Fruit fly (Drosophila melanogaster) whole organism, embryonic: ENCODE measurements around the gene CG46430.
A peak's percentile ranks its signal among the peaks of the same experiment; 100 is the strongest.

ENCODE experiments used
- BEAF-32 ChIP-seq: fragments of 200-800 bp; sonication (Bioruptor generic); optimal IDR thresholded peaks from 3 replicates; lab custom pipeline; 2017; ENCODE audit warnings: missing biosample characterization, missing genetic modification characterization, mild to moderate bottlenecking, moderate library complexity, missing genetic modification reagents
- CG10462 ChIP-seq: fragments of 200-800 bp; sonication (Bioruptor generic); optimal IDR thresholded peaks from 2 replicates; lab custom pipeline; 2016; ENCODE audit warnings: missing biosample characterization, missing genetic modification characterization
- CG10543 ChIP-seq: fragments of 200-800 bp; sonication (Bioruptor generic); optimal IDR thresholded peaks from 3 replicates; lab custom pipeline; 2017; ENCODE audit warnings: missing biosample characterization, mild to moderate bottlenecking, missing genetic modification characterization, moderate library complexity
- CG12071 ChIP-seq: fragments of 200-800 bp; sonication (Bioruptor generic); optimal IDR thresholded peaks from 3 replicates; lab custom pipeline; 2018; ENCODE audit warnings: missing biosample characterization, mild to moderate bottlenecking, missing genetic modification characterization
- CG12299 ChIP-seq: fragments of 200-800 bp; sonication (Bioruptor generic); optimal IDR thresholded peaks from 2 replicates; lab custom pipeline; 2018; ENCODE audit warnings: missing biosample characterization, mild to moderate bottlenecking, missing genetic modification characterization
- CG13296 ChIP-seq: fragments of 200-800 bp; sonication (Bioruptor generic); optimal IDR thresholded peaks from 3 replicates; lab custom pipeline; 2018; ENCODE audit warnings: missing biosample characterization, mild to moderate bottlenecking, missing genetic modification characterization
- CG1602 ChIP-seq: fragments of 200-800 bp; sonication (Bioruptor generic); optimal IDR thresholded peaks from 3 replicates; lab custom pipeline; 2016; ENCODE audit warnings: missing biosample characterization, missing genetic modification characterization
- CG1603 ChIP-seq: fragments of 200-800 bp; sonication (Bioruptor generic); optimal IDR thresholded peaks from 2 replicates; lab custom pipeline; 2019; ENCODE audit warnings: missing biosample characterization, mild to moderate bottlenecking, missing genetic modification characterization, moderate library complexity
- CG17568 ChIP-seq: fragments of 200-800 bp; sonication (Bioruptor generic); optimal IDR thresholded peaks from 2 replicates; lab custom pipeline; 2018; ENCODE audit warnings: missing biosample characterization, mild to moderate bottlenecking, missing genetic modification characterization, moderate library complexity
- CG18599 ChIP-seq: fragments of 200-800 bp; sonication (Bioruptor generic); optimal IDR thresholded peaks from 3 replicates; lab custom pipeline; 2017; ENCODE audit warnings: missing biosample characterization, missing genetic modification characterization, mild to moderate bottlenecking, moderate library complexity, missing genetic modification reagents
- CG2889 ChIP-seq: fragments of 200-800 bp; sonication (Bioruptor generic); IDR thresholded peaks from 3 replicates; pipeline ENCODE4 v1.3.6; 2022; ENCODE audit warnings: missing biosample characterization, missing genetic modification characterization
- CG30403 ChIP-seq: fragments of 200-800 bp; sonication (Bioruptor generic); optimal IDR thresholded peaks from 3 replicates; lab custom pipeline; 2016; ENCODE audit warnings: missing biosample characterization, missing genetic modification characterization
- CG3281 ChIP-seq: fragments of 200-800 bp; sonication (Bioruptor generic); optimal IDR thresholded peaks from 3 replicates; lab custom pipeline; 2017; ENCODE audit warnings: missing biosample characterization, mild to moderate bottlenecking, missing genetic modification characterization
- CG43689 ChIP-seq: fragments of 200-800 bp; sonication (Bioruptor generic); IDR thresholded peaks from 2 replicates; pipeline ENCODE4 v1.3.6; 2022; ENCODE audit warnings: missing biosample characterization, missing genetic modification characterization
- CG4617 ChIP-seq: fragments of 200-800 bp; sonication (Bioruptor generic); optimal IDR thresholded peaks from 3 replicates; lab custom pipeline; 2016; ENCODE audit warnings: missing biosample characterization, missing genetic modification characterization, borderline replicate concordance
- CG5180 ChIP-seq: fragments of 200-800 bp; sonication (Bioruptor generic); optimal IDR thresholded peaks from 3 replicates; lab custom pipeline; 2017; ENCODE audit warnings: missing biosample characterization, missing genetic modification characterization, mild to moderate bottlenecking, moderate library complexity, missing genetic modification reagents
- CG9876 ChIP-seq: fragments of 200-800 bp; sonication (Bioruptor generic); optimal IDR thresholded peaks from 2 replicates; lab custom pipeline; 2016; ENCODE audit warnings: missing biosample characterization, missing genetic modification characterization
- D19B ChIP-seq: fragments of 200-800 bp; sonication (Bioruptor generic); optimal IDR thresholded peaks from 2 replicates; lab custom pipeline; 2017; ENCODE audit warnings: missing biosample characterization, mild to moderate bottlenecking, missing genetic modification characterization
- Dad ChIP-seq: fragments of 200-800 bp; sonication (Bioruptor generic); optimal IDR thresholded peaks from 3 replicates; lab custom pipeline; 2016; ENCODE audit warnings: missing biosample characterization, missing genetic modification characterization
- Deaf1 ChIP-seq: fragments of 200-800 bp; optimal IDR thresholded peaks from 3 replicates; lab custom pipeline; 2019; ENCODE audit warnings: missing biosample characterization, mild to moderate bottlenecking, missing genetic modification characterization, moderate library complexity
- Drgx ChIP-seq: fragments of 200-800 bp; sonication (Bioruptor generic); IDR thresholded peaks from 2 replicates; pipeline ENCODE4 v1.3.6; 2022; ENCODE audit warnings: missing biosample characterization, missing genetic modification characterization
- E2f1 ChIP-seq: fragments of 200-800 bp; sonication (Bioruptor generic); IDR thresholded peaks from 2 replicates; pipeline ENCODE4 v1.3.6; 2022; ENCODE audit warnings: missing biosample characterization, missing genetic modification characterization
- Eip74EF ChIP-seq, 2 experiments: fragments of 200-800 bp in 1 of 2; fragments of >200 bp in 1 of 2; sonication (Bioruptor generic) in 1 of 2; optimal IDR thresholded peaks; 2 replicates each; lab custom pipeline; 2017 to 2019; ENCODE audit warnings: missing biosample characterization in 2 of 2, missing genetic modification characterization in 2 of 2, mild to moderate bottlenecking in 1 of 2, moderate library complexity in 1 of 2
- Hey ChIP-seq: fragments of 200-800 bp; sonication (Bioruptor generic); optimal IDR thresholded peaks from 3 replicates; lab custom pipeline; 2018; ENCODE audit warnings: missing biosample characterization, mild to moderate bottlenecking, missing genetic modification characterization
- Hr78 ChIP-seq, 2 experiments: fragments of 200-800 bp in 1 of 2; fragments of >200 bp in 1 of 2; sonication (Bioruptor generic) in 1 of 2; optimal IDR thresholded peaks; 2 replicates each; lab custom pipeline; 2017 to 2019; ENCODE audit warnings: missing biosample characterization in 2 of 2, missing genetic modification characterization in 2 of 2, mild to moderate bottlenecking in 1 of 2, moderate library complexity in 1 of 2
- Lhr ChIP-seq: fragments of 200-800 bp; sonication (Bioruptor generic); optimal IDR thresholded peaks from 3 replicates; lab custom pipeline; 2017; ENCODE audit warnings: mild to moderate bottlenecking, missing biosample characterization, missing genetic modification reagents, missing genetic modification characterization
- MTF-1 ChIP-seq: fragments of 200-800 bp; sonication (Bioruptor generic); optimal IDR thresholded peaks from 2 replicates; lab custom pipeline; 2018; ENCODE audit warnings: missing biosample characterization, mild to moderate bottlenecking, missing genetic modification characterization, borderline replicate concordance
- Ravus ChIP-seq: fragments of 200-800 bp; sonication (Bioruptor generic); IDR thresholded peaks from 2 replicates; pipeline ENCODE4 v1.3.6; 2022; ENCODE audit warnings: missing biosample characterization, missing genetic modification characterization
- Sry-δ ChIP-seq: fragments of 200-800 bp; sonication (Bioruptor generic); optimal IDR thresholded peaks from 2 replicates; lab custom pipeline; 2016; ENCODE audit warnings: missing biosample characterization, missing genetic modification characterization
- TFAM ChIP-seq: fragments of 200-800 bp; sonication (Bioruptor generic); optimal IDR thresholded peaks from 2 replicates; lab custom pipeline; 2017; ENCODE audit warnings: missing biosample characterization, missing genetic modification characterization, inconsistent platforms
- Trl ChIP-seq, 3 experiments: fragments of >200 bp in 2 of 3; fragments of 200-800 bp in 1 of 3; sonication (Bioruptor generic) in 1 of 3; optimal IDR thresholded peaks; 2 replicates in 1 of 3; 3 replicates in 2 of 3; lab custom pipeline; 2016 to 2017; ENCODE audit warnings: missing biosample characterization in 1 of 3, missing genetic modification characterization in 1 of 3
- abd-A ChIP-seq: fragments of 200-800 bp; sonication (Bioruptor generic); optimal IDR thresholded peaks from 3 replicates; lab custom pipeline; 2019; ENCODE audit warnings: missing biosample characterization, mild to moderate bottlenecking, missing genetic modification characterization, moderate library complexity
- bowl ChIP-seq: fragments of 200-800 bp; sonication (Bioruptor generic); IDR thresholded peaks from 2 replicates; pipeline ENCODE4 v1.3.6; 2022; ENCODE audit warnings: missing biosample characterization, missing genetic modification characterization
- chinmo ChIP-seq: fragments of 200-800 bp; sonication (Bioruptor generic); IDR thresholded peaks from 4 replicates; pipeline ENCODE4 v1.3.6; 2022; ENCODE audit warnings: missing biosample characterization, missing genetic modification characterization; ENCODE audit not compliant: partially characterized antibody
- chn ChIP-seq: fragments of 200-800 bp; sonication (Bioruptor generic); optimal IDR thresholded peaks from 2 replicates; lab custom pipeline; 2016; ENCODE audit warnings: missing biosample characterization, missing genetic modification characterization
- fd102C ChIP-seq: fragments of 200-800 bp; sonication (Bioruptor generic); optimal IDR thresholded peaks from 2 replicates; lab custom pipeline; 2018; ENCODE audit warnings: missing biosample characterization, mild to moderate bottlenecking, missing genetic modification characterization, moderate library complexity
- fu2 ChIP-seq: fragments of 200-800 bp; sonication (Bioruptor generic); optimal IDR thresholded peaks from 2 replicates; lab custom pipeline; 2016; ENCODE audit warnings: missing biosample characterization, missing genetic modification characterization
- gcm2 ChIP-seq: fragments of 200-800 bp; sonication (Bioruptor generic); optimal IDR thresholded peaks from 2 replicates; lab custom pipeline; 2016; ENCODE audit warnings: missing biosample characterization, missing genetic modification characterization
- gem ChIP-seq: fragments of 200-800 bp; sonication (Bioruptor generic); optimal IDR thresholded peaks from 2 replicates; lab custom pipeline; 2019; ENCODE audit warnings: missing biosample characterization, mild to moderate bottlenecking, missing genetic modification characterization, moderate library complexity
- h ChIP-seq: fragments of >200 bp; optimal IDR thresholded peaks from 2 replicates; lab custom pipeline; 2017
- hkb ChIP-seq, 2 experiments: fragments of 200-800 bp in 1 of 2; fragments of >200 bp in 1 of 2; sonication (Bioruptor generic) in 1 of 2; IDR thresholded peaks in 1 of 2; optimal IDR thresholded peaks in 1 of 2; 2 replicates each; pipeline versions ENCODE4 v1.3.6 to Lab custom; 2017 to 2022; ENCODE audit warnings: missing biosample characterization in 1 of 2, missing genetic modification characterization in 1 of 2
- oc ChIP-seq: fragments of 200-800 bp; sonication (Bioruptor generic); optimal IDR thresholded peaks from 2 replicates; lab custom pipeline; 2018; ENCODE audit warnings: missing biosample characterization, mild to moderate bottlenecking, missing genetic modification characterization, moderate library complexity
- odd ChIP-seq: fragments of 200-800 bp; sonication (Bioruptor generic); optimal IDR thresholded peaks from 2 replicates; lab custom pipeline; 2017; ENCODE audit warnings: missing biosample characterization, mild to moderate bottlenecking, missing genetic modification characterization
- p53 ChIP-seq: fragments of 200-800 bp; sonication (Bioruptor generic); optimal IDR thresholded peaks from 2 replicates; lab custom pipeline; 2016; ENCODE audit warnings: missing biosample characterization, missing genetic modification characterization
- slp2 ChIP-seq: fragments of 200-800 bp; sonication (Bioruptor generic); optimal IDR thresholded peaks from 2 replicates; lab custom pipeline; 2016; ENCODE audit warnings: missing biosample characterization, missing genetic modification characterization
- sna ChIP-seq: fragments of 200-800 bp; sonication (Bioruptor generic); IDR thresholded peaks from 2 replicates; pipeline ENCODE4 v1.3.6; 2022; ENCODE audit warnings: missing biosample characterization, missing genetic modification characterization; ENCODE audit not compliant: partially characterized antibody
- tap ChIP-seq: fragments of 200-800 bp; optimal IDR thresholded peaks from 3 replicates; lab custom pipeline; 2019; ENCODE audit warnings: missing biosample characterization, mild to moderate bottlenecking, missing genetic modification characterization, moderate library complexity
- tx ChIP-seq: fragments of 200-800 bp; sonication (Bioruptor generic); optimal IDR thresholded peaks from 2 replicates; lab custom pipeline; 2016; ENCODE audit warnings: missing biosample characterization, missing genetic modification characterization
- wdn ChIP-seq: fragments of 200-800 bp; sonication (Bioruptor generic); IDR thresholded peaks from 2 replicates; pipeline ENCODE4 v1.3.6; 2022; ENCODE audit warnings: missing biosample characterization, missing genetic modification characterization

The CG46430 gene

DNA sequence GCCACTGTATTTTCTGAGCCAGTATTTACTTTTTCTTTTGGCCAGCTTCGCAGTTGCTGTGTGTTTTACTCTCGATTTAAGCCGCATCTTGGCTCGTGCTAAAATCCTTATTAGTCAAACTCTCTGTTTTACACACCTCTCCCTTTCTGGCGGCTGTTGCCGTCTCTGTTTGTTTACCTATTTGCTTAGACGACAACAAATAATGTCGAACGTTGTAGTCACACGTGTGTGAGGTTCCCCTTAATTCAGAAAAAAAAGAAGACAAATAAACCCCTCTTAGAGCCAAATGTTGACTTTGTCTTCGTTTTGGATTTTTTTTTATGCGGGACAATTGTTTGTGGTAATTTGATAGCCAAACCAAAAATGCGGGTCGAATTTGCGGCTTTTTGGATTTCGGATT is 40.6 kb downstream of the CG46430 start (continued):
- TF ChIP-seq CG43689 (GFP tag; lab: Robert Waterston, UW) (no peak), Deaf1 (tag; lab: Kevin White, UChicago) (no peak), hkb (optimal IDR thresholded peaks at IDR 0.05; lab: Kevin White, UChicago) (no peak), hkb (GFP tag; IDR thresholded peaks at IDR 0.05; lab: Robert Waterston, UW) (peak; percentile 72), Lhr (GFP tag; lab: Kevin White, UChicago) (peak; percentile 90), CG12299 (tag; lab: Kevin White, UChicago) (peak; percentile 55), fd102C (GFP tag; lab: Kevin White, UChicago) (peak; percentile 100), Sry-δ (GFP tag; lab: Kevin White, UChicago) (peak; percentile 37), wdn (GFP tag; lab: Robert Waterston, UW) (no peak), odd (peak; percentile 89), bowl (GFP tag; lab: Robert Waterston, UW) (no peak), Ravus (no peak), gcm2 (peak; percentile 36), CG9876 (GFP tag; lab: Kevin White, UChicago) (peak; percentile 83), BEAF-32 (GFP tag; lab: Kevin White, UChicago) (no peak), CG18599 (GFP tag; lab: Kevin White, UChicago) (peak; percentile 75), chn (peak; percentile 71), CG10462 (GFP tag; lab: Kevin White, UChicago) (peak; percentile 72), tap (tag; lab: Kevin White, UChicago) (peak; percentile 58), CG4617 (GFP tag; lab: Kevin White, UChicago) (peak; percentile 43), Trl (optimal IDR thresholded peaks at IDR 0.05; lab: Kevin White, UChicago) (no peak), Trl (GFP tag; optimal IDR thresholded peaks at IDR 0.05; lab: Kevin White, UChicago) (peak; percentile 92), Dad (GFP tag; lab: Kevin White, UChicago) (peak; percentile 70), slp2 (GFP tag; lab: Kevin White, UChicago) (peak; percentile 74), p53 (GFP tag; lab: Kevin White, UChicago) (peak; percentile 80), CG12071 (GFP tag; lab: Kevin White, UChicago) (peak; percentile 85), oc (tag; lab: Kevin White, UChicago) (peak; percentile 65), fu2 (peak; percentile 11), CG1603 (peak; percentile 90), MTF-1 (peak; percentile 97), CG1602 (GFP tag; lab: Kevin White, UChicago) (peak; percentile 77), TFAM (GFP tag; lab: Kevin White, UChicago) (peak; percentile 87), tx (GFP tag; lab: Kevin White, UChicago) (peak; percentile 58), chinmo (GFP tag; lab: Robert Waterston, UW) (no peak), CG30403 (GFP tag; lab: Kevin White, UChicago) (peak; percentile 40), CG2889 (GFP tag; lab: Robert Waterston, UW) (no peak), h (lab: Kevin White, UChicago) (no peak), Hey (peak; percentile 87), sna (no peak), CG3281 (GFP tag; lab: Kevin White, UChicago) (peak; percentile 65), abd-A (tag; lab: Kevin White, UChicago) (no peak), E2f1 (GFP tag; lab: Robert Waterston, UW) (peak; percentile 30; the same call in 1 of the 2 replicates)

DNA sequence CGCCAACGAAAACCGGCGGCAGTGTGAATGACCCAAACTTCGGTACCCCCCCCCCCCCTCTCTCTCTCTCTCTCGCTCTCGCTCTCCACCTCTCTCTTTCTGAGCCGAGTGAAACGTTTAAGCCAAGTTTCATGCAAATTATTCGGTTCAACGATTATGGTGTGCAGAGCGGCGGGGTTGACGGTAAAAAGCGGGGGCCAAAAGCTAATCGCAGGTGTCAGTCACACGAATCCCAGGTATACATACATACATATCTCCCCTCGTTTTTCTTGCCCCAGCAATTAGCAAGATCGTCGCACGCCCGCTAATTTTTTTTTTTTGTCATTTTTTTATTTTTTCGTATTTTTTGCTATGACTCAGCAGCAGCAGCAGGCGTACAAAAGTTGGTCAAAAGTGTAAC is 43.3 kb downstream of the CG46430 start:
- TF ChIP-seq Trl (optimal IDR thresholded peaks at IDR 0.05; lab: Kevin White, UChicago) = peak; percentile 23 to 35
- no peak for TF ChIP-seq Trl (GFP tag; optimal IDR thresholded peaks at IDR 0.05; lab: Kevin White, UChicago)
- no peak for TF ChIP-seq CG10543 (GFP tag; lab: Kevin White, UChicago)
- TF ChIP-seq Hr78 (GFP tag; optimal IDR thresholded peaks at IDR 0.05; lab: Kevin White, UChicago) = no peak
- no peak for TF ChIP-seq BEAF-32 (GFP tag; lab: Kevin White, UChicago)
- peak; percentile 54 for TF ChIP-seq Drgx (GFP tag; lab: Robert Waterston, UW)
- no peak for TF ChIP-seq CG17568
- peak; percentile 30 for TF ChIP-seq oc (tag; lab: Kevin White, UChicago)
- no peak for TF ChIP-seq D19B (GFP tag; lab: Kevin White, UChicago)
- no peak for TF ChIP-seq Ravus
- no peak for TF ChIP-seq CG13296 (GFP tag; lab: Kevin White, UChicago)
- TF ChIP-seq CG5180 (GFP tag; lab: Kevin White, UChicago) = no peak
- TF ChIP-seq gem (tag; lab: Kevin White, UChicago) = no peak
- TF ChIP-seq CG9876 (GFP tag; lab: Kevin White, UChicago) = no peak
- TF ChIP-seq Eip74EF (GFP tag; optimal IDR thresholded peaks at IDR 0.05; lab: Kevin White, UChicago) = no peak
